Fruit fly (Drosophila melanogaster): ENCODE results near the gene eg.

Gene eg

dm6 chr3L:21828177-21828589 lies 19.7 kb downstream of the eg start, which contains the start of gene CG32448 (continued):
- no peak for TF ChIP-seq hkb (optimal IDR thresholded peaks at IDR 0.05)
- TF ChIP-seq hkb (GFP tag; IDR thresholded peaks at IDR 0.05), result peak; percentile 65; the same call in 1 of the 2 replicates
- TF ChIP-seq cwo (GFP tag; optimal IDR thresholded peaks at IDR 0.05), result peak; percentile 6
- TF ChIP-seq CG4854 (GFP tag; optimal IDR thresholded peaks at IDR 0.05), result no peak
- 0 out of 3 replicates have a peak, but pooled peaks have one; percentile 23 for TF ChIP-seq sr (GFP tag; IDR thresholded peaks at IDR 0.05)
- no peak for TF ChIP-seq ab (GFP tag; optimal IDR thresholded peaks at IDR 0.05)
- TF ChIP-seq CG11560 (tag; IDR thresholded peaks at IDR 0.05), result no peak
- TF ChIP-seq CG4707 (GFP tag; optimal IDR thresholded peaks at IDR 0.05), result no peak
- TF ChIP-seq CG9797 (GFP tag; optimal IDR thresholded peaks at IDR 0.05), result peak; percentile 68
- TF ChIP-seq ftz-f1 (GFP tag; optimal IDR thresholded peaks at IDR 0.05), result no peak
- no peak for TF ChIP-seq CG7271 (tag; optimal IDR thresholded peaks at IDR 0.05)
- peak; percentile 0 for TF ChIP-seq Bdp1 (GFP tag; optimal IDR thresholded peaks at IDR 0.05)
- peak; percentile 77 for TF ChIP-seq CG13624 (GFP tag; optimal IDR thresholded peaks at IDR 0.05)
- peak; percentile 47; the same call in 2 of the 3 replicates for TF ChIP-seq croc (GFP tag; conservative IDR thresholded peaks at IDR 0.05)
- peak; percentile 36 for TF ChIP-seq Spps (tag; optimal IDR thresholded peaks at IDR 0.05)
- no peak for TF ChIP-seq Scr (GFP tag; IDR thresholded peaks at IDR 0.05; ENCODE audit: partially characterized antibody)
- peak; percentile 56 for TF ChIP-seq NC2β (GFP tag; optimal IDR thresholded peaks at IDR 0.05)
- peak; percentile 63 for TF ChIP-seq CG14667 (GFP tag; IDR thresholded peaks at IDR 0.05)

DNA sequence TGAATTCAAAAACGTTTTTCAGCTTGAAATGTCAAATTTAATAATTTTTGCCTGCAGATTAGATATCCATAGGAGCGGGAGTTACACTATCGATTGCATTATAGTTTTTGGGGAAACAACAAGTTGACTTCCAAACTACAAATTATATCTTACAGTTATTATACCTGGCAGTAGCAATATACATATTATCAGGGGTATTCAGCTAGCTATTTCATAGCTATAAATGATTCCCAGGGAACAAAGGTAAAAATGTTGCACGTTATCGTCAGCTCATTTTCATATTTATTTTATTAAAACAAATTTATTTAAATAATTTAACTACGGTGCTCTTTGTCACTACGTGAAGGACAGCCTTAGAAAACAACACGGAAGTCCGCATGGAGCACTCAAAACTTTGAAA lies 21.6 kb downstream of the eg start:
- peak; percentile 75 for TF ChIP-seq wek (GFP tag; optimal IDR thresholded peaks at IDR 0.05)
- TF ChIP-seq phol (tag; optimal IDR thresholded peaks at IDR 0.05), result peak; percentile 9
- no peak for TF ChIP-seq pan (optimal IDR thresholded peaks at IDR 0.05)
- TF ChIP-seq pan (GFP tag; optimal IDR thresholded peaks at IDR 0.05 in 1 of 2, IDR thresholded peaks at IDR 0.05 in 1 of 2), result peak in 1 of 2 experiments; percentile 12
- peak; percentile 59 for TF ChIP-seq Sry-β (GFP tag; optimal IDR thresholded peaks at IDR 0.05)
- peak; percentile 6 for TF ChIP-seq gem (tag; optimal IDR thresholded peaks at IDR 0.05)
- TF ChIP-seq vfl (GFP tag; optimal IDR thresholded peaks at IDR 0.05), result no peak
- peak; percentile 37; the same call in 1 of the 3 replicates for TF ChIP-seq row (GFP tag; IDR thresholded peaks at IDR 0.05)
- TF ChIP-seq CG15011 (GFP tag; optimal IDR thresholded peaks at IDR 0.05), result no peak

- TF ChIP-seq mirr (GFP tag; optimal IDR thresholded peaks at IDR 0.05) (peak; percentile 71), Optix (GFP tag; IDR thresholded peaks at IDR 0.05) (peak; percentile 42; the same call in 1 of the 3 replicates), CG4854 (GFP tag; optimal IDR thresholded peaks at IDR 0.05) (peak; percentile 46), CG1529 (GFP tag; optimal IDR thresholded peaks at IDR 0.05) (no peak), slp2 (GFP tag; optimal IDR thresholded peaks at IDR 0.05) (peak; percentile 10), CG31224 (GFP tag; IDR thresholded peaks at IDR 0.05) (no peak), CG12155 (GFP tag; optimal IDR thresholded peaks at IDR 0.05) (peak; percentile 61), E2f1 (GFP tag; IDR thresholded peaks at IDR 0.05) (0 out of 2 replicates have a peak, but pooled peaks have one; percentile 54), CG5180 (GFP tag; optimal IDR thresholded peaks at IDR 0.05) (no peak), Aef1 (GFP tag; IDR thresholded peaks at IDR 0.05) (peak; percentile 58), CG9932 (GFP tag; IDR thresholded peaks at IDR 0.05) (peak; percentile 89), CG8359 (GFP tag; optimal IDR thresholded peaks at IDR 0.05; ENCODE audit: borderline replicate concordance) (no peak), tgo (GFP tag; IDR thresholded peaks at IDR 0.05) (peak; percentile 59), usp (GFP tag; optimal IDR thresholded peaks at IDR 0.05) (no peak), CG17912 (GFP tag; optimal IDR thresholded peaks at IDR 0.05) (peak; percentile 78), CG12744 (GFP tag; optimal IDR thresholded peaks at IDR 0.05) (peak; percentile 10), CG33557 (GFP tag; optimal IDR thresholded peaks at IDR 0.05) (peak; percentile 27), Med (GFP tag) (peak; percentile 95), Bteb2 (GFP tag; optimal IDR thresholded peaks at IDR 0.05) (peak; percentile 51), dmrt99B (tag; optimal IDR thresholded peaks at IDR 0.05) (no peak), Sin3A (optimal IDR thresholded peaks at IDR 0.05) (peak; percentile 47), Dip3 (GFP tag; optimal IDR thresholded peaks at IDR 0.05) (peak; percentile 63)
Observed at dm6 chr3L:21832203-21833160, 24.0 kb downstream of the eg start, which contains the start of the genes CG7148 and Nopp140. CG7148 (minus strand) TSS chr3L:21832253. Nopp140 (plus strand) TSS chr3L:21832774.

Measured in whole organism, embryonic.